Worm (Caenorhabditis elegans) whole organism, late embryonic: ENCODE results near the gene srz-102.

Source experiments
- C38D4.7 ChIP-seq: fragments of 200-800 bp; sonication (Bioruptor generic); optimal IDR thresholded peaks from 2 replicates; lab custom pipeline; 2018; ENCODE audit warnings: mild to moderate bottlenecking, missing genetic modification characterization, moderate library complexity, missing compliant biosample characterization
- F13H6.1 ChIP-seq: sonication (generic microtip); optimal IDR thresholded peaks from 2 replicates; lab custom pipeline; 2016; ENCODE audit warnings: missing genetic modification characterization, missing compliant biosample characterization
- K02D7.2 ChIP-seq: sonication (generic microtip); optimal IDR thresholded peaks from 2 replicates; lab custom pipeline; 2017; ENCODE audit warnings: mild to moderate bottlenecking, missing genetic modification characterization, missing compliant biosample characterization
- T23F11.4 ChIP-seq: fragments of 200-800 bp; sonication (Bioruptor generic); optimal IDR thresholded peaks from 2 replicates; lab custom pipeline; 2018; ENCODE audit warnings: mild to moderate bottlenecking, missing genetic modification characterization, missing compliant biosample characterization
- ceh-18 ChIP-seq: sonication (generic microtip); optimal IDR thresholded peaks from 2 replicates; lab custom pipeline; 2016; ENCODE audit warnings: missing genetic modification characterization, missing compliant biosample characterization
- ceh-19 ChIP-seq: fragments of 200-800 bp; sonication (Bioruptor generic); optimal IDR thresholded peaks from 2 replicates; lab custom pipeline; 2018; ENCODE audit warnings: mild to moderate bottlenecking, missing genetic modification characterization, missing compliant biosample characterization
- ceh-22 ChIP-seq: sonication (generic microtip); optimal IDR thresholded peaks from 2 replicates; lab custom pipeline; 2017; ENCODE audit warnings: missing biosample characterization, missing genetic modification characterization
- ceh-24 ChIP-seq: sonication (generic microtip); optimal IDR thresholded peaks from 2 replicates; lab custom pipeline; 2016; ENCODE audit warnings: mild to moderate bottlenecking, missing genetic modification characterization, missing compliant biosample characterization
- ceh-31 ChIP-seq: sonication (generic microtip); optimal IDR thresholded peaks from 2 replicates; lab custom pipeline; 2016; ENCODE audit warnings: missing genetic modification characterization, missing compliant biosample characterization
- ceh-34 ChIP-seq: sonication (generic microtip); optimal IDR thresholded peaks from 2 replicates; lab custom pipeline; 2016; ENCODE audit warnings: mild to moderate bottlenecking, missing genetic modification characterization, missing compliant biosample characterization
- ceh-48 ChIP-seq: sonication (generic microtip); optimal IDR thresholded peaks from 2 replicates; lab custom pipeline; 2016; ENCODE audit warnings: missing genetic modification characterization, inconsistent platforms, missing compliant biosample characterization
- ceh-6 ChIP-seq: fragments of 200-800 bp; sonication (Bioruptor generic); optimal IDR thresholded peaks from 2 replicates; lab custom pipeline; 2018; ENCODE audit warnings: mild to moderate bottlenecking, missing genetic modification characterization, missing compliant biosample characterization
- ceh-9 ChIP-seq: sonication (generic microtip); optimal IDR thresholded peaks from 2 replicates; lab custom pipeline; 2016; ENCODE audit warnings: mild to moderate bottlenecking, missing genetic modification characterization, inconsistent platforms, missing compliant biosample characterization
- che-1 ChIP-seq: sonication (generic microtip); optimal IDR thresholded peaks from 2 replicates; lab custom pipeline; 2016; ENCODE audit warnings: mild to moderate bottlenecking, missing genetic modification characterization, missing compliant biosample characterization
- dve-1 ChIP-seq: sonication (generic microtip); optimal IDR thresholded peaks from 2 replicates; lab custom pipeline; 2017; ENCODE audit warnings: antibody characterized with exemption, mild to moderate bottlenecking, missing genetic modification characterization, missing compliant biosample characterization
- ets-4 ChIP-seq: sonication (generic microtip); optimal IDR thresholded peaks from 2 replicates; lab custom pipeline; 2016; ENCODE audit warnings: missing genetic modification characterization, missing compliant biosample characterization
- eyg-1 ChIP-seq: sonication (generic microtip); optimal IDR thresholded peaks from 2 replicates; lab custom pipeline; 2016; ENCODE audit warnings: missing genotype, missing genetic modification characterization, missing compliant biosample characterization
- fkh-10 ChIP-seq: fragments of 150-350 bp; optimal IDR thresholded peaks from 2 replicates; lab custom pipeline; 2014; ENCODE audit warnings: missing biosample characterization, missing genetic modification reagents, missing genetic modification characterization
- hlh-13 ChIP-seq: fragments of 200-800 bp; sonication (Bioruptor generic); optimal IDR thresholded peaks from 2 replicates; lab custom pipeline; 2018; ENCODE audit warnings: mild to moderate bottlenecking, missing genetic modification characterization, missing compliant biosample characterization
- hlh-15 ChIP-seq: sonication (generic microtip); optimal IDR thresholded peaks from 2 replicates; lab custom pipeline; 2016; ENCODE audit warnings: missing genetic modification characterization, missing compliant biosample characterization
- hlh-8 ChIP-seq: sonication (generic microtip); optimal IDR thresholded peaks from 2 replicates; lab custom pipeline; 2016; ENCODE audit warnings: missing genotype, missing genetic modification characterization, missing compliant biosample characterization
- lim-6 ChIP-seq: sonication (generic microtip); optimal IDR thresholded peaks from 2 replicates; lab custom pipeline; 2016; ENCODE audit warnings: missing genetic modification characterization, missing compliant biosample characterization
- lin-11 ChIP-seq: fragments of 200-800 bp; sonication (Bioruptor generic); optimal IDR thresholded peaks from 2 replicates; lab custom pipeline; 2018; ENCODE audit warnings: mild to moderate bottlenecking, missing genetic modification characterization, missing compliant biosample characterization
- mec-3 ChIP-seq: sonication (generic microtip); optimal IDR thresholded peaks from 2 replicates; lab custom pipeline; 2016; ENCODE audit warnings: borderline replicate concordance, missing genetic modification characterization, missing compliant biosample characterization
- npax-4 ChIP-seq: sonication (generic microtip); optimal IDR thresholded peaks from 2 replicates; lab custom pipeline; 2016; ENCODE audit warnings: missing genetic modification characterization, missing compliant biosample characterization
- odd-2 ChIP-seq: sonication (generic microtip); optimal IDR thresholded peaks from 2 replicates; lab custom pipeline; 2017; ENCODE audit warnings: antibody characterized with exemption, mild to moderate bottlenecking, missing genetic modification characterization, missing compliant biosample characterization
- pat-9 ChIP-seq: fragments of 200-800 bp; sonication (Bioruptor generic); optimal IDR thresholded peaks from 2 replicates; lab custom pipeline; 2018; ENCODE audit warnings: mild to moderate bottlenecking, missing genetic modification characterization, moderate library complexity, missing compliant biosample characterization
- pax-1 ChIP-seq: fragments of 150-350 bp; optimal IDR thresholded peaks from 2 replicates; lab custom pipeline; 2014; ENCODE audit warnings: missing biosample characterization, missing genetic modification characterization
- pha-2 ChIP-seq: sonication (generic microtip); optimal IDR thresholded peaks from 2 replicates; lab custom pipeline; 2017; ENCODE audit warnings: mild to moderate bottlenecking, missing genetic modification characterization, missing compliant biosample characterization
- pqm-1 ChIP-seq: sonication (generic microtip); optimal IDR thresholded peaks from 2 replicates; lab custom pipeline; 2016; ENCODE audit warnings: missing genetic modification characterization, missing compliant biosample characterization
- sox-2 ChIP-seq: fragments of 200-800 bp; sonication (Bioruptor generic); IDR thresholded peaks from 2 replicates; pipeline ENCODE4 v1.3.6; 2022; ENCODE audit warnings: missing genetic modification reagents, missing genetic modification characterization, missing compliant biosample characterization
- sox-4 ChIP-seq: sonication (generic microtip); optimal IDR thresholded peaks from 2 replicates; lab custom pipeline; 2017; ENCODE audit warnings: mild to moderate bottlenecking, missing genetic modification characterization, inconsistent platforms, missing compliant biosample characterization
- syd-9 ChIP-seq: sonication (generic microtip); optimal IDR thresholded peaks from 2 replicates; lab custom pipeline; 2016; ENCODE audit warnings: mild to moderate bottlenecking, missing genetic modification characterization, moderate library complexity, missing compliant biosample characterization
- tbx-2 ChIP-seq: sonication (generic microtip); optimal IDR thresholded peaks from 2 replicates; lab custom pipeline; 2016; ENCODE audit warnings: missing genetic modification characterization, missing compliant biosample characterization
- tbx-7 ChIP-seq: sonication (generic microtip); optimal IDR thresholded peaks from 2 replicates; lab custom pipeline; 2016; ENCODE audit warnings: missing genotype, missing genetic modification characterization, missing compliant biosample characterization

srz-102 gene

ce11 chrV:16685725-16686124 is 1.6 kb upstream of the srz-102 start, which contains the start of gene srw-43:
Gene srw-43, plus strand, starts transcription at chrV:16686025.
- TF ChIP-seq T23F11.4 (GFP tag; lab: Kevin White, UChicago) = no peak
- TF ChIP-seq odd-2 (tag; lab: Kevin White, UChicago) = no peak
- no peak for TF ChIP-seq mec-3 (tag; lab: Kevin White, UChicago)
- TF ChIP-seq, all 69 proteins: peak for 0

DNA sequence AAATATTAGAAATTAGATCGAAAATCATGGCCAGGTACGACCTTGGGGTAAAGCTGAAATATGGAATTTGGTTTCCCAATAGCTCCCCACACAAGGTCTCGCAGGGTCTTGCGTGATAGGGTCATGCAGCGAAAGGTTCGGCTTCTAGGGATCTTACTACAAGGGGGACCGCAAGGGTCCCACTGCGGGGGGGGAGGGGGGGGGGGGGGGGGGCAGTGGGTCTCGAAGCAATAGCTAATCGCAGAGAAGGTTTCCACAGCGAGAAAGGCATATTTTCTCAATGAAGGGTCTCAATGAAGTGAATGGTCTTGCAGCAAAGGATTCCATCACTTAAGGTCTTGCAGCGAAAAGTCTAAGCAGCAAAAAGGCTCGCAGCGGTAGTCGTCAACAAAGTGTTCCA is 5.7 kb downstream of the srz-102 start:
- TF ChIP-seq ceh-6 = no peak
- no peak for TF ChIP-seq npax-4 (tag; lab: Kevin White, UChicago)
- no peak for TF ChIP-seq ceh-22
- no peak for TF ChIP-seq che-1 (tag; lab: Kevin White, UChicago)
- TF ChIP-seq ets-4 = no peak
- TF ChIP-seq, all 69 proteins: peak for 0

DNA sequence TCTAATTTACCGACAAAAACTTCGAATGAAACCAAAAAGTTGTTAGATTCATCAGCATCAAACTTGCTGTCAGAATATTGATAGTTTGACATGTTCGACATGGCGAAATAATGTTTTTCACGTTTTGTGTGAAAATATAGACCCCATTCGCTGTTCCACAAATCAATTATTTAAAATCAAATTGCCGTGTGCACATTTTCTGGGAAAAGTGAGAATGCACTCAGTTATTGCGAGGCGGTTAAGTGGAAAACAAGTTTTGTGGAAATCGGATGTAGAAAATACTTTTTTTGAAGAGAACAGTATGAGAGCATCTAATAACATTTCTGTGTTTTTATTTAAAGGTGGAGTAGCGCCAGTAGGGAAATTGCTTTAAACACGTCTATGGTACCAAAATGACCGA is 6.4 kb downstream of the srz-102 start, which contains the start of gene srw-42:
Gene srw-42 (minus strand): TSS at position 101 of the 400 bp plus-strand sequence.
- TF ChIP-seq ceh-19 (GFP tag; lab: Kevin White, UChicago) = no peak
- TF ChIP-seq pax-1 (tag; lab: Kevin White, UChicago) = no peak
- no peak for TF ChIP-seq hlh-8 (tag; lab: Kevin White, UChicago)
- no peak for TF ChIP-seq ceh-48 (tag; lab: Kevin White, UChicago)
- no peak for TF ChIP-seq ceh-24 (tag; lab: Kevin White, UChicago)
- TF ChIP-seq eyg-1 = no peak
- TF ChIP-seq sox-2 (GFP tag; lab: Robert Waterston, UW) = no peak
- no peak for TF ChIP-seq sox-4 (tag; lab: Kevin White, UChicago)
- TF ChIP-seq dve-1 (tag; lab: Kevin White, UChicago) = no peak
- no peak for TF ChIP-seq ceh-34 (tag; lab: Kevin White, UChicago)
- TF ChIP-seq tbx-7 (tag; lab: Kevin White, UChicago) = no peak
- no peak for TF ChIP-seq tbx-2
- no peak for TF ChIP-seq ceh-9 (tag; lab: Kevin White, UChicago)
- TF ChIP-seq hlh-15 (tag; lab: Kevin White, UChicago) = no peak
- TF ChIP-seq K02D7.2 (tag; lab: Kevin White, UChicago) = no peak
- no peak for TF ChIP-seq pha-2
- TF ChIP-seq F13H6.1 (tag; lab: Kevin White, UChicago) = no peak
- no peak for TF ChIP-seq syd-9
- TF ChIP-seq lim-6 (tag; lab: Kevin White, UChicago) = no peak
- TF ChIP-seq T23F11.4 (GFP tag; lab: Kevin White, UChicago) = no peak

ce11 chrV:16694538-16694937 is 7.2 kb downstream of the srz-102 start, which contains the start of gene srz-101:
Gene srz-101, plus strand, starts transcription at chrV:16694838.
- TF ChIP-seq odd-2 (tag; lab: Kevin White, UChicago) (no peak), tbx-2 (no peak), fkh-10 (GFP tag; lab: Kevin White, UChicago) (no peak), ceh-31 (no peak), hlh-13 (GFP tag; lab: Kevin White, UChicago) (no peak), ceh-18 (tag; lab: Kevin White, UChicago) (no peak), C38D4.7 (GFP tag; lab: Kevin White, UChicago) (no peak), ceh-19 (GFP tag; lab: Kevin White, UChicago) (no peak), hlh-8 (tag; lab: Kevin White, UChicago) (no peak), lin-11 (no peak), pax-1 (tag; lab: Kevin White, UChicago) (no peak), pat-9 (tag; lab: Kevin White, UChicago) (no peak), lim-6 (tag; lab: Kevin White, UChicago) (no peak), pqm-1 (no peak), hlh-15 (tag; lab: Kevin White, UChicago) (no peak)
- TF ChIP-seq, all 69 proteins: peak for 0
